Worm (Caenorhabditis elegans): ENCODE measurements around the gene etr-1.

Gene etr-1

ce11 chrII:162182-162581, at the start of gene etr-1:
TSS of gene etr-1 (plus strand) at chrII:162374.
- TF ChIP-seq dao-5 (tag; optimal IDR thresholded peaks at IDR 0.05) (no peak), him-1 (tag; optimal IDR thresholded peaks at IDR 0.05) (no peak), W03F9.2 (tag; optimal IDR thresholded peaks at IDR 0.05) (no peak)

ce11 chrII:116916-117315, 45.3 kb upstream of the etr-1 start, which contains the start of gene srt-54:
TSS of gene srt-54 (plus strand) at chrII:117216.
- TF ChIP-seq W03F9.2 (tag; optimal IDR thresholded peaks at IDR 0.05) = no peak
- TF ChIP-seq dao-5 (tag; optimal IDR thresholded peaks at IDR 0.05) = no peak
- TF ChIP-seq him-1 (tag; optimal IDR thresholded peaks at IDR 0.05) = no peak

- no peak for TF ChIP-seq dao-5 (tag; optimal IDR thresholded peaks at IDR 0.05)
- no peak for TF ChIP-seq W03F9.2 (tag; optimal IDR thresholded peaks at IDR 0.05)
- TF ChIP-seq him-1 (tag; optimal IDR thresholded peaks at IDR 0.05) = no peak
Observed at ce11 chrII:121121-121520, 41.1 kb upstream of the etr-1 start, which contains the start of gene K10B4.3. TSS of gene K10B4.3 (minus strand) at chrII:121221.

- TF ChIP-seq dao-5 (tag; optimal IDR thresholded peaks at IDR 0.05) (no peak), W03F9.2 (tag; optimal IDR thresholded peaks at IDR 0.05) (no peak), him-1 (tag; optimal IDR thresholded peaks at IDR 0.05) (no peak)
Observed at ce11 chrII:122008-122407, 40.2 kb upstream of the etr-1 start.

ce11 chrII:122494-122893, 39.7 kb upstream of the etr-1 start:
- TF ChIP-seq him-1 (tag; optimal IDR thresholded peaks at IDR 0.05) = no peak
- no peak for TF ChIP-seq dao-5 (tag; optimal IDR thresholded peaks at IDR 0.05)
- no peak for TF ChIP-seq W03F9.2 (tag; optimal IDR thresholded peaks at IDR 0.05)

ce11 chrII:124904-125303, 37.3 kb upstream of the etr-1 start, which contains the start of gene nmur-2:
TSS of gene nmur-2 (minus strand) at chrII:125004.
- no peak for TF ChIP-seq him-1 (tag; optimal IDR thresholded peaks at IDR 0.05)
- no peak for TF ChIP-seq W03F9.2 (tag; optimal IDR thresholded peaks at IDR 0.05)
- no peak for TF ChIP-seq dao-5 (tag; optimal IDR thresholded peaks at IDR 0.05)

ce11 chrII:128929-129328, 33.2 kb upstream of the etr-1 start, which contains the start of gene srd-3:
TSS of gene srd-3 (minus strand) at chrII:129029.
- TF ChIP-seq W03F9.2 (tag; optimal IDR thresholded peaks at IDR 0.05) (no peak), dao-5 (tag; optimal IDR thresholded peaks at IDR 0.05) (no peak), him-1 (tag; optimal IDR thresholded peaks at IDR 0.05) (no peak)

- TF ChIP-seq W03F9.2 (tag; optimal IDR thresholded peaks at IDR 0.05) (no peak), him-1 (tag; optimal IDR thresholded peaks at IDR 0.05) (no peak), dao-5 (tag; optimal IDR thresholded peaks at IDR 0.05) (no peak)
Observed at ce11 chrII:129770-130169, 32.4 kb upstream of the etr-1 start.

- TF ChIP-seq W03F9.2 (tag; optimal IDR thresholded peaks at IDR 0.05) = no peak
- TF ChIP-seq him-1 (tag; optimal IDR thresholded peaks at IDR 0.05) = no peak
- TF ChIP-seq dao-5 (tag; optimal IDR thresholded peaks at IDR 0.05) = no peak
Observed at ce11 chrII:133548-134275, 28.5 kb upstream of the etr-1 start, which contains the start of gene cwn-1. TSS of gene cwn-1 (minus strand) at chrII:133598.

ce11 chrII:135166-135565, 27.0 kb upstream of the etr-1 start, which contains the start of gene K10B4.1:
TSS of gene K10B4.1 (plus strand) at chrII:135466.
- no peak for TF ChIP-seq dao-5 (tag; optimal IDR thresholded peaks at IDR 0.05)
- TF ChIP-seq W03F9.2 (tag; optimal IDR thresholded peaks at IDR 0.05) = no peak
- TF ChIP-seq him-1 (tag; optimal IDR thresholded peaks at IDR 0.05) = no peak

ce11 chrII:146933-147332, 15.2 kb upstream of the etr-1 start, which contains the start of gene T25D3.4:
TSS of gene T25D3.4 (plus strand) at chrII:147233.
- no peak for TF ChIP-seq dao-5 (tag; optimal IDR thresholded peaks at IDR 0.05)
- no peak for TF ChIP-seq him-1 (tag; optimal IDR thresholded peaks at IDR 0.05)
- no peak for TF ChIP-seq W03F9.2 (tag; optimal IDR thresholded peaks at IDR 0.05)

ce11 chrII:151495-151894, 10.7 kb upstream of the etr-1 start:
- no peak for TF ChIP-seq W03F9.2 (tag; optimal IDR thresholded peaks at IDR 0.05)
- no peak for TF ChIP-seq dao-5 (tag; optimal IDR thresholded peaks at IDR 0.05)
- no peak for TF ChIP-seq him-1 (tag; optimal IDR thresholded peaks at IDR 0.05)

- TF ChIP-seq dao-5 (tag; optimal IDR thresholded peaks at IDR 0.05) (no peak), him-1 (tag; optimal IDR thresholded peaks at IDR 0.05) (no peak), W03F9.2 (tag; optimal IDR thresholded peaks at IDR 0.05) (no peak)
Observed at ce11 chrII:152283-152682, 9.9 kb upstream of the etr-1 start, which contains the start of gene T25D3.3. TSS of gene T25D3.3 (plus strand) at chrII:152583.

- TF ChIP-seq W03F9.2 (tag; optimal IDR thresholded peaks at IDR 0.05) (peak; percentile 90), dao-5 (tag; optimal IDR thresholded peaks at IDR 0.05) (no peak), him-1 (tag; optimal IDR thresholded peaks at IDR 0.05) (peak; percentile 73)
Observed at ce11 chrII:155904-156303, 6.3 kb upstream of the etr-1 start, which contains the start of gene mrpl-28. TSS of gene mrpl-28 (minus strand) at chrII:156009.
